Worm (Caenorhabditis elegans): Measurements from ENCODE around the gene pigm-1.

DNA sequence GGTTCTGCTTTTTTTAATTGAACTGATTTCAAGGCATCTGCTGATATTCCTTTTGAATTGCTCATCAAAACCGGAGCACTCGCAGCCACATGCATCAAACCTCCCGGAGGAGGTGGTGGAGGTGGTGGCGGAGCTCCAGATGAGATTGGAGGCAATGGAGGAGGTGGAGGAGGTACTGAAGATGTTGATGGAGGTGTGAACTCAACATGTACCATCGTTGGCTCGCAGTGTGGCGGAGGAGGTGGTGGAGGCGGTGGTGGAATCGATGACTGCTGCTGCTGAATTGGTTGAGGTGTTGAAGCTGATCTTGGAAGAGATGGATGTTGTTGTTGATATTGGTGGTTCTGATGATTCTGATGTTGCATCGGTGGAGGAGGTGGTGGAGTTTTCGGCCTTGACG is 38.7 kb downstream of the pigm-1 start:
- no peak for TF ChIP-seq ces-1 (GFP tag; optimal IDR thresholded peaks at IDR 0.05)
- TF ChIP-seq snpc-4 (tag; optimal IDR thresholded peaks at IDR 0.05), result no peak
- TF ChIP-seq ztf-11 (tag; optimal IDR thresholded peaks at IDR 0.05), result no peak
- no peak for TF ChIP-seq nhr-28 (tag; optimal IDR thresholded peaks at IDR 0.05)
- no peak for TF ChIP-seq nhr-237 (tag; optimal IDR thresholded peaks at IDR 0.05)
- no peak for TF ChIP-seq unc-39 (tag; optimal IDR thresholded peaks at IDR 0.05)
- TF ChIP-seq hlh-1 (tag; optimal IDR thresholded peaks at IDR 0.05), result no peak
- no peak for TF ChIP-seq pha-4 (tag; optimal IDR thresholded peaks at IDR 0.05)
- no peak for TF ChIP-seq elt-3 (tag; optimal IDR thresholded peaks at IDR 0.05)
- no peak for TF ChIP-seq mab-5 (tag; optimal IDR thresholded peaks at IDR 0.05)
- TF ChIP-seq nhr-12 (tag; optimal IDR thresholded peaks at IDR 0.05), result no peak

Measured in whole organism, mixed stage, embryonic.